Worm (Caenorhabditis elegans) whole organism, midembryonic: ENCODE data around the gene cdr-2.

Experiments
- cog-1 ChIP-seq: sonication (generic microtip); optimal IDR thresholded peaks from 2 replicates; lab custom pipeline; 2016; ENCODE audit warnings: missing genetic modification characterization, missing compliant biosample characterization
- flt-1 ChIP-seq: fragments of 200-800 bp; sonication (Bioruptor generic); IDR thresholded peaks from 2 replicates; pipeline ENCODE4 v1.3.6; 2022; ENCODE audit warnings: missing genetic modification characterization, missing compliant biosample characterization
- tab-1 ChIP-seq: fragments of 200-800 bp; sonication (Bioruptor generic); IDR thresholded peaks from 2 replicates; pipeline ENCODE4 v1.3.6; 2022; ENCODE audit warnings: missing genetic modification characterization, missing compliant biosample characterization

ce11 chrV:12397545-12397944, 18.0 kb downstream of the cdr-2 start, which contains the start of gene K01D12.5:
- TF ChIP-seq flt-1 (GFP tag; lab: Robert Waterston, UW): no peak
- TF ChIP-seq cog-1 (tag; lab: Kevin White, UChicago): no peak
- TF ChIP-seq tab-1: no peak
